In the genomic region with DNA sequence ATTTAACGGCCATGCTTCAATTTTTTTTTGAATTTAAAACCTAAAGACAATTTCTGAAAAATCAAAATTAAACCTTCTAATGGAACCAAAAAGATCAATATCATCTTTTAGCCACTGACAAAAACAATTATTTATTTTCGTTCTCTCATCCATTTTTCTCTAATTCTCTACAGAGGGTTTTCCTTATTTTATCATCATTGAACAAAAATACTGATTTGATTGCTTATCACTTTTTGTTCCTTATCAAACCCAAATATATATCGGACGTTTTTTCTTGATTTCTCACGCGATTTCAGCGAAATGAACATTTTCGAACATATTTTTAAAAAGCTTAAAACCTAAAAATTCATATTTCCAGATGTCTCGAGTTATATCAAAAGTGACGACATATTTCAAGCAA, we compare ENCODE assay signal across 4 worm cellular contexts.
TF ChIP-seq lines count a peak whose summit lies in the region.

A gene (plus strand): TSS at position 359 of the 400 bp plus-strand sequence.

TF ChIP-seq in whole organism, L1 larva, 84 proteins besides CTCF, POLR2A, EP300 and RAD21 (continued from another document):
- TF ChIP-seq ztf-11 (tag; optimal IDR thresholded peaks at IDR 0.05; lab: Kevin White, UChicago) (no peak), nhr-47 (tag; optimal IDR thresholded peaks at IDR 0.05; lab: Kevin White, UChicago) (no peak), rnt-1 (tag; optimal IDR thresholded peaks at IDR 0.05; lab: Kevin White, UChicago) (no peak), snpc-4 (tag; optimal IDR thresholded peaks at IDR 0.05; lab: Kevin White, UChicago) (no peak), skn-1 (tag; optimal IDR thresholded peaks at IDR 0.05; lab: Kevin White, UChicago) (peak; percentile 25), aha-1 (tag; optimal IDR thresholded peaks at IDR 0.05; lab: Kevin White, UChicago) (no peak), elt-3 (tag; optimal IDR thresholded peaks at IDR 0.05; lab: Kevin White, UChicago) (peak in 4 of 6 experiments; percentile 9 to 96 (median 52)), nhr-12 (tag; optimal IDR thresholded peaks at IDR 0.05; lab: Kevin White, UChicago) (no peak), hpl-2 (GFP tag; optimal IDR thresholded peaks at IDR 0.05; lab: Kevin White, UChicago) (no peak), snu-23 (GFP tag; optimal IDR thresholded peaks at IDR 0.05; lab: Kevin White, UChicago) (peak; percentile 18), nhr-85 (tag; lab: Kevin White, UChicago) (peak; percentile 72), aly-2 (tag; optimal IDR thresholded peaks at IDR 0.05; lab: Kevin White, UChicago) (no peak)

TF ChIP-seq in whole organism, L2 larva, 48 proteins besides CTCF, POLR2A, EP300 and RAD21 (continued from another document):
- TF ChIP-seq crh-2 (tag; optimal IDR thresholded peaks at IDR 0.05; lab: Kevin White, UChicago): peak; percentile 54
- TF ChIP-seq dmd-4 (tag; optimal IDR thresholded peaks at IDR 0.05; lab: Kevin White, UChicago): no peak
- no peak for TF ChIP-seq lin-11 (tag; optimal IDR thresholded peaks at IDR 0.05; lab: Kevin White, UChicago)
- TF ChIP-seq sma-9 (GFP tag; optimal IDR thresholded peaks at IDR 0.05; lab: Kevin White, UChicago): peak; percentile 37
- no peak for TF ChIP-seq sma-9 (tag; optimal IDR thresholded peaks at IDR 0.05; lab: Kevin White, UChicago)
- TF ChIP-seq lin-39 (tag; optimal IDR thresholded peaks at IDR 0.05; lab: Kevin White, UChicago): no peak
- peak; percentile 91 for TF ChIP-seq fos-1 (tag; optimal IDR thresholded peaks at IDR 0.05; lab: Kevin White, UChicago)
- no peak for TF ChIP-seq unc-55 (GFP tag; optimal IDR thresholded peaks at IDR 0.05; lab: Kevin White, UChicago)
- no peak for TF ChIP-seq ztf-1 (GFP tag; conservative IDR thresholded peaks at IDR 0.05; lab: Robert Waterston, UW)
- TF ChIP-seq lsy-2 (tag; optimal IDR thresholded peaks at IDR 0.05; lab: Kevin White, UChicago): no peak
- no peak for TF ChIP-seq F13H6.1 (tag; optimal IDR thresholded peaks at IDR 0.05; lab: Kevin White, UChicago)
- TF ChIP-seq ceh-16 (tag; optimal IDR thresholded peaks at IDR 0.05; lab: Kevin White, UChicago): no peak
- no peak for TF ChIP-seq Y55F3AM.14 (GFP tag; optimal IDR thresholded peaks at IDR 0.05; lab: Kevin White, UChicago)
- no peak for TF ChIP-seq gmeb-1 (tag; optimal IDR thresholded peaks at IDR 0.05; lab: Kevin White, UChicago)
- no peak for TF ChIP-seq nhr-237 (tag; optimal IDR thresholded peaks at IDR 0.05; lab: Kevin White, UChicago)
- no peak for TF ChIP-seq unc-39 (tag; optimal IDR thresholded peaks at IDR 0.05; lab: Kevin White, UChicago)

TF ChIP-seq in whole organism, L3 larva, 47 proteins besides CTCF, POLR2A, EP300 and RAD21 (continued from another document):
- TF ChIP-seq fkh-10 (GFP tag; optimal IDR thresholded peaks at IDR 0.05; lab: Kevin White, UChicago) (no peak), unc-39 (tag; optimal IDR thresholded peaks at IDR 0.05; lab: Kevin White, UChicago) (no peak), daf-12 (tag; optimal IDR thresholded peaks at IDR 0.05; lab: Kevin White, UChicago) (no peak), unc-62 (GFP tag; optimal IDR thresholded peaks at IDR 0.05; lab: Kevin White, UChicago) (no peak), ceh-82 (tag; optimal IDR thresholded peaks at IDR 0.05; lab: Kevin White, UChicago) (no peak), nhr-25 (tag; optimal IDR thresholded peaks at IDR 0.05; lab: Kevin White, UChicago) (no peak), mml-1 (tag; optimal IDR thresholded peaks at IDR 0.05; lab: Kevin White, UChicago) (no peak), zag-1 (tag; optimal IDR thresholded peaks at IDR 0.05; lab: Kevin White, UChicago) (no peak), pqm-1 (tag; optimal IDR thresholded peaks at IDR 0.05; lab: Kevin White, UChicago) (peak; percentile 95), nhr-237 (tag; optimal IDR thresholded peaks at IDR 0.05; lab: Kevin White, UChicago) (no peak), nhr-12 (tag; optimal IDR thresholded peaks at IDR 0.05; lab: Kevin White, UChicago) (no peak), ztf-11 (tag; optimal IDR thresholded peaks at IDR 0.05; lab: Kevin White, UChicago) (no peak), jun-1 (tag; optimal IDR thresholded peaks at IDR 0.05; lab: Kevin White, UChicago) (peak; percentile 51), fkh-2 (tag; optimal IDR thresholded peaks at IDR 0.05; lab: Kevin White, UChicago) (no peak), elt-2 (tag; optimal IDR thresholded peaks at IDR 0.05; lab: Kevin White, UChicago) (peak; percentile 89), nhr-28 (tag; optimal IDR thresholded peaks at IDR 0.05; lab: Kevin White, UChicago) (no peak), mdl-1 (tag; optimal IDR thresholded peaks at IDR 0.05; lab: Kevin White, UChicago) (no peak), nhr-11 (tag; optimal IDR thresholded peaks at IDR 0.05; lab: Kevin White, UChicago) (no peak), ceh-28 (tag; optimal IDR thresholded peaks at IDR 0.05; lab: Kevin White, UChicago) (peak; percentile 19), aly-2 (tag; optimal IDR thresholded peaks at IDR 0.05; lab: Kevin White, UChicago) (no peak), egl-5 (tag; optimal IDR thresholded peaks at IDR 0.05; lab: Kevin White, UChicago) (no peak), snpc-4 (tag; optimal IDR thresholded peaks at IDR 0.05; lab: Kevin White, UChicago) (peak; percentile 57), ceh-9 (tag; optimal IDR thresholded peaks at IDR 0.05; lab: Kevin White, UChicago) (no peak), ceh-16 (tag; optimal IDR thresholded peaks at IDR 0.05; lab: Kevin White, UChicago) (no peak), ama-1 (optimal IDR thresholded peaks at IDR 0.05; lab: Kevin White, UChicago) (no peak), lin-15B (tag; optimal IDR thresholded peaks at IDR 0.05; lab: Kevin White, UChicago) (no peak), nfya-1 (tag; optimal IDR thresholded peaks at IDR 0.05; lab: Kevin White, UChicago; ENCODE audit: insufficient read depth) (no peak), tbx-2 (tag; optimal IDR thresholded peaks at IDR 0.05; lab: Kevin White, UChicago) (no peak), egl-27 (tag; optimal IDR thresholded peaks at IDR 0.05; lab: Kevin White, UChicago) (no peak), lsy-12 (tag; optimal IDR thresholded peaks at IDR 0.05; lab: Kevin White, UChicago) (no peak), skn-1 (tag; optimal IDR thresholded peaks at IDR 0.05; lab: Kevin White, UChicago) (peak; percentile 48), nhr-77 (tag; optimal IDR thresholded peaks at IDR 0.05; lab: Kevin White, UChicago) (no peak)

TF ChIP-seq in whole organism, L4 larva, 104 proteins besides CTCF, POLR2A, EP300 and RAD21 (continued from another document):
- TF ChIP-seq dmd-6 (GFP tag; IDR thresholded peaks at IDR 0.05; lab: Robert Waterston, UW) (peak; percentile 72), nhr-28 (tag; optimal IDR thresholded peaks at IDR 0.05; lab: Kevin White, UChicago) (peak; percentile 61), unc-62 (GFP tag; optimal IDR thresholded peaks at IDR 0.05 in 1 of 2; lab: Kevin White, UChicago) (no peak), unc-62 (tag; optimal IDR thresholded peaks at IDR 0.05; lab: Kevin White, UChicago) (no peak)
